Fruit fly (Drosophila melanogaster): ENCODE data around the gene CG8028.

CG8028 gene

dm6 chrX:19298785-19299114 is 18.6 kb upstream of the CG8028 start (continued):
- TF ChIP-seq wdn (GFP tag; IDR thresholded peaks at IDR 0.05): no peak
- no peak for TF ChIP-seq bbx (GFP tag; IDR thresholded peaks at IDR 0.05; ENCODE audit: partially characterized antibody)
- no peak for TF ChIP-seq kni (GFP tag; optimal IDR thresholded peaks at IDR 0.05)
- no peak for TF ChIP-seq luna (GFP tag; optimal IDR thresholded peaks at IDR 0.05)
- no peak for TF ChIP-seq br (optimal IDR thresholded peaks at IDR 0.05)
- TF ChIP-seq Taf1 (GFP tag; IDR thresholded peaks at IDR 0.05): 0 out of 2 replicates have a peak, but pooled peaks have one; percentile 15
- peak; percentile 20 for TF ChIP-seq CG12942 (GFP tag; optimal IDR thresholded peaks at IDR 0.05)
- no peak for TF ChIP-seq Lhr (GFP tag; optimal IDR thresholded peaks at IDR 0.05)
- peak in 1 of 2 experiments; percentile 79 for TF ChIP-seq eve (GFP tag; optimal IDR thresholded peaks at IDR 0.05)
- peak; percentile 16; the same call in 1 of the 3 replicates for TF ChIP-seq CG7357 (GFP tag; IDR thresholded peaks at IDR 0.05)
- no peak for TF ChIP-seq crc (GFP tag; optimal IDR thresholded peaks at IDR 0.05)
- no peak for TF ChIP-seq Adf1 (GFP tag; IDR thresholded peaks at IDR 0.05)
- TF ChIP-seq CG18599 (GFP tag; optimal IDR thresholded peaks at IDR 0.05): peak; percentile 26
- no peak for TF ChIP-seq TFAM (GFP tag; optimal IDR thresholded peaks at IDR 0.05)
- TF ChIP-seq chinmo (GFP tag; IDR thresholded peaks at IDR 0.05; ENCODE audit: partially characterized antibody): no peak
- no peak for TF ChIP-seq CG31224 (GFP tag; IDR thresholded peaks at IDR 0.05)
- TF ChIP-seq fu2 (GFP tag; optimal IDR thresholded peaks at IDR 0.05): no peak
- peak; percentile 11 for TF ChIP-seq CG4424 (GFP tag; optimal IDR thresholded peaks at IDR 0.05)
- peak; percentile 16 for TF ChIP-seq CG33213 (GFP tag; optimal IDR thresholded peaks at IDR 0.05)
- TF ChIP-seq CG4820 (GFP tag; optimal IDR thresholded peaks at IDR 0.05): no peak
- TF ChIP-seq unc-4 (GFP tag; IDR thresholded peaks at IDR 0.05; ENCODE audit: partially characterized antibody): no peak
- peak; percentile 4 for TF ChIP-seq Abd-B (GFP tag; optimal IDR thresholded peaks at IDR 0.05)
- no peak for TF ChIP-seq tll (GFP tag; optimal IDR thresholded peaks at IDR 0.05)
- peak; percentile 50 for TF ChIP-seq CG15269 (tag; optimal IDR thresholded peaks at IDR 0.05)
- peak; percentile 47 for TF ChIP-seq fd96Cb (tag; optimal IDR thresholded peaks at IDR 0.05)
- no peak for TF ChIP-seq CG7745 (tag; optimal IDR thresholded peaks at IDR 0.05)
- TF ChIP-seq aop (GFP tag; IDR thresholded peaks at IDR 0.05): no peak
- TF ChIP-seq CG14441 (GFP tag; IDR thresholded peaks at IDR 0.05): peak; percentile 53; the same call in 1 of the 2 replicates
- peak; percentile 18 to 61 for TF ChIP-seq chif (GFP tag; optimal IDR thresholded peaks at IDR 0.05)
- peak; percentile 81 for TF ChIP-seq yki (optimal IDR thresholded peaks at IDR 0.05)
- TF ChIP-seq usp (GFP tag; optimal IDR thresholded peaks at IDR 0.05): no peak
- TF ChIP-seq vfl (GFP tag; optimal IDR thresholded peaks at IDR 0.05): no peak
- no peak for TF ChIP-seq YL-1 (GFP tag; optimal IDR thresholded peaks at IDR 0.05)
- no peak for TF ChIP-seq Atf-2 (GFP tag; optimal IDR thresholded peaks at IDR 0.05)
- TF ChIP-seq CG9215 (GFP tag; IDR thresholded peaks at IDR 0.05): no peak
- peak; percentile 65 for TF ChIP-seq CG17359 (tag; optimal IDR thresholded peaks at IDR 0.05)
- TF ChIP-seq CG30403 (GFP tag; optimal IDR thresholded peaks at IDR 0.05): peak; percentile 4
- peak; percentile 54 for TF ChIP-seq dmrt11E (tag; optimal IDR thresholded peaks at IDR 0.05)
- TF ChIP-seq croc (GFP tag; conservative IDR thresholded peaks at IDR 0.05): 0 out of 3 replicates have a peak, but pooled peaks have one; percentile 24
- TF ChIP-seq MESR4 (GFP tag; optimal IDR thresholded peaks at IDR 0.05): no peak
- peak; percentile 37 for TF ChIP-seq jumu (GFP tag; optimal IDR thresholded peaks at IDR 0.05)
- TF ChIP-seq salm (tag; optimal IDR thresholded peaks at IDR 0.05): no peak
- TF ChIP-seq sug (tag; optimal IDR thresholded peaks at IDR 0.05): no peak
- peak; percentile 23 for TF ChIP-seq CG8388 (GFP tag; optimal IDR thresholded peaks at IDR 0.05)
- no peak for TF ChIP-seq cg (GFP tag; optimal IDR thresholded peaks at IDR 0.05)
- TF ChIP-seq Ada2b (GFP tag; IDR thresholded peaks at IDR 0.05): peak; percentile 45; the same call in 1 of the 2 replicates
- peak; percentile 66 for TF ChIP-seq Awh (GFP tag; IDR thresholded peaks at IDR 0.05)
- no peak for TF ChIP-seq CG15601 (tag; optimal IDR thresholded peaks at IDR 0.05)
- TF ChIP-seq ab (GFP tag; optimal IDR thresholded peaks at IDR 0.05): no peak
- peak; percentile 26 for TF ChIP-seq ind (GFP tag; optimal IDR thresholded peaks at IDR 0.05)
- TF ChIP-seq onecut (GFP tag; IDR thresholded peaks at IDR 0.05): peak; percentile 39
- no peak for TF ChIP-seq Vsx1 (GFP tag; optimal IDR thresholded peaks at IDR 0.05)
